Worm (Caenorhabditis elegans): ENCODE results near the gene K02E10.4.

DNA sequence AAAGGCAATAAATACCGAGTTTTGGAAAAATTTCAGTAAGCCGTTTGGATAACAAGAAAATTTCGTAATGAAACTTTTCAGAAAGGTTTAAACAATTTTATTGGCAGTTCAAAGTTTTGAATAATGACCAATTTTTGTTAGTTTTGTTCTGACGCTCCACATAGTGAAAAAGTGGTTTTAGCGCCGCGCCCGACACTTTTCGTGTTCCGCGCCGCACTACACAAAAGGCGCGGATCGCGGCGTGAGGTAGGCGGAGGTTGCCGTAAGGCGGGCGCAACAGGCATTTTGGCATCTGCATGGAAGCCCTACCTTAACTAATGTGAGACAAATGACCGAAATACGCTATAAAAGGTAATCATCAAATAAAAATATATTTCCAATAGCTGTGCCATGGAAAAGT lies 21.3 kb upstream of the K02E10.4 start:
- TF ChIP-seq ztf-11 (tag; optimal IDR thresholded peaks at IDR 0.05) (no peak), alr-1 (tag; optimal IDR thresholded peaks at IDR 0.05) (no peak), nhr-6 (tag; optimal IDR thresholded peaks at IDR 0.05) (no peak), skn-1 (tag; optimal IDR thresholded peaks at IDR 0.05) (no peak), blmp-1 (tag; optimal IDR thresholded peaks at IDR 0.05; ENCODE audit: insufficient read depth) (no peak), fos-1 (tag; optimal IDR thresholded peaks at IDR 0.05) (no peak), elt-3 (tag; optimal IDR thresholded peaks at IDR 0.05) (no peak), sem-4 (tag; optimal IDR thresholded peaks at IDR 0.05) (no peak), ceh-82 (tag; optimal IDR thresholded peaks at IDR 0.05) (no peak), unc-55 (GFP tag; optimal IDR thresholded peaks at IDR 0.05) (no peak), lsy-2 (tag; optimal IDR thresholded peaks at IDR 0.05) (no peak), lin-13 (GFP tag; optimal IDR thresholded peaks at IDR 0.05) (no peak), mab-5 (tag; optimal IDR thresholded peaks at IDR 0.05) (no peak), ZK546.5 (tag; optimal IDR thresholded peaks at IDR 0.05) (no peak)

Measured in whole organism, L2 larva.